Worm (Caenorhabditis elegans) whole organism, L4 larva: ENCODE data around the gene M05D6.3.

Source experiments
- D1046.2 ChIP-seq: fragments of 200-800 bp; sonication (Bioruptor generic); IDR thresholded peaks from 2 replicates; pipeline ENCODE4 v1.3.6; 2022; ENCODE audit warnings: missing genetic modification characterization, missing compliant biosample characterization
- F10B5.3 ChIP-seq: sonication (generic microtip); optimal IDR thresholded peaks from 2 replicates; lab custom pipeline; 2016; ENCODE audit warnings: mild to moderate bottlenecking, missing genetic modification characterization, missing compliant biosample characterization
- R02D3.7 ChIP-seq: fragments of 150-350 bp; sonication (generic microtip); optimal IDR thresholded peaks from 3 replicates; lab custom pipeline; 2014; ENCODE audit warnings: missing biosample characterization, missing genetic modification characterization
- T26A8.4 ChIP-seq: fragments of 200-800 bp; sonication (Bioruptor generic); IDR thresholded peaks from 2 replicates; pipeline ENCODE4 v1.3.6; 2022; ENCODE audit warnings: missing genetic modification characterization, missing compliant biosample characterization
- Y5F2A.4 ChIP-seq: fragments of 200-800 bp; sonication (Bioruptor generic); optimal IDR thresholded peaks from 2 replicates; lab custom pipeline; 2018; ENCODE audit warnings: mild to moderate bottlenecking, missing genetic modification characterization, missing compliant biosample characterization
- ZK337.2 ChIP-seq: fragments of 200-800 bp; sonication (Bioruptor generic); IDR thresholded peaks from 2 replicates; pipeline ENCODE4 v1.3.6; 2022; ENCODE audit warnings: missing genetic modification reagents, missing genetic modification characterization, missing compliant biosample characterization
- aha-1 ChIP-seq: fragments of 150-350 bp; peaks from one replicate; lab custom pipeline; 2014; ENCODE audit warnings: missing biosample characterization, missing genetic modification characterization
- attf-4 ChIP-seq: sonication (generic microtip); optimal IDR thresholded peaks from 3 replicates; lab custom pipeline; 2017; ENCODE audit warnings: missing biosample characterization, missing genetic modification characterization
- ceh-28 ChIP-seq: fragments of 150-350 bp; optimal IDR thresholded peaks from 2 replicates; lab custom pipeline; 2014; ENCODE audit warnings: missing biosample characterization, missing genetic modification reagents, missing genetic modification characterization
- ceh-62 ChIP-seq: sonication (generic microtip); optimal IDR thresholded peaks from 2 replicates; lab custom pipeline; 2017; ENCODE audit warnings: missing biosample characterization, missing genetic modification characterization
- ceh-82 ChIP-seq: sonication (generic microtip); optimal IDR thresholded peaks from 2 replicates; lab custom pipeline; 2017; ENCODE audit warnings: missing biosample characterization, missing genetic modification characterization
- ces-1 ChIP-seq: fragments of 150-350 bp; sonication (generic microtip); optimal IDR thresholded peaks from 4 replicates; lab custom pipeline; 2014; ENCODE audit warnings: missing biosample characterization, missing genetic modification reagents, missing genetic modification characterization
- ctbp-1 ChIP-seq: fragments of 200-800 bp; sonication (Bioruptor generic); IDR thresholded peaks from 2 replicates; pipeline ENCODE4 v1.3.6; 2022; ENCODE audit warnings: missing genetic modification reagents, missing genetic modification characterization, missing compliant biosample characterization
- dmd-6 ChIP-seq: fragments of 200-800 bp; sonication (Bioruptor generic); IDR thresholded peaks from 2 replicates; pipeline ENCODE4 v1.3.6; 2022; ENCODE audit warnings: missing genetic modification reagents, missing genetic modification characterization, missing compliant biosample characterization
- dmd-8 ChIP-seq: fragments of 200-800 bp; sonication (Bioruptor generic); IDR thresholded peaks from 2 replicates; pipeline ENCODE4 v1.3.6; 2022; ENCODE audit warnings: missing genetic modification characterization, missing compliant biosample characterization
- dpl-1 ChIP-seq: fragments of 150-350 bp; optimal IDR thresholded peaks from 2 replicates; lab custom pipeline; 2014; ENCODE audit warnings: missing biosample characterization, missing genetic modification reagents, missing genetic modification characterization
- duxl-1 ChIP-seq: sonication (generic microtip); optimal IDR thresholded peaks from 2 replicates; lab custom pipeline; 2016; ENCODE audit warnings: mild to moderate bottlenecking, missing genetic modification characterization, moderate library complexity, missing compliant biosample characterization; ENCODE audit not compliant: poor library complexity
- dve-1 ChIP-seq: sonication (generic microtip); optimal IDR thresholded peaks from 2 replicates; lab custom pipeline; 2017; ENCODE audit warnings: antibody characterized with exemption, mild to moderate bottlenecking, missing genetic modification characterization, missing compliant biosample characterization; ENCODE audit not compliant: insufficient read depth
- gei-8 ChIP-seq: fragments of 200-800 bp; sonication (Bioruptor generic); optimal IDR thresholded peaks from 2 replicates; lab custom pipeline; 2018; ENCODE audit warnings: mild to moderate bottlenecking, missing genetic modification characterization, missing compliant biosample characterization
- hif-1 ChIP-seq, 2 experiments: sonication (generic microtip); optimal IDR thresholded peaks; 2 replicates each; lab custom pipeline; 2016 to 2017; ENCODE audit warnings: missing compliant biosample characterization in 2 of 2, missing genetic modification characterization in 2 of 2, missing genetic modification reagents in 2 of 2, missing genotype in 2 of 2, mild to moderate bottlenecking in 1 of 2
- hlh-11 ChIP-seq: fragments of 200-800 bp; sonication (Bioruptor generic); optimal IDR thresholded peaks from 2 replicates; lab custom pipeline; 2018; ENCODE audit warnings: mild to moderate bottlenecking, missing genetic modification characterization, missing compliant biosample characterization
- hlh-30 ChIP-seq: sonication (generic microtip); optimal IDR thresholded peaks from 2 replicates; lab custom pipeline; 2017; ENCODE audit warnings: antibody characterized with exemption, mild to moderate bottlenecking, missing genetic modification characterization, missing compliant biosample characterization; ENCODE audit not compliant: insufficient read depth
- hmg-1.1 ChIP-seq: fragments of 200-800 bp; sonication (Bioruptor generic); IDR thresholded peaks from 2 replicates; pipeline ENCODE4 v1.3.6; 2022; ENCODE audit warnings: missing genetic modification reagents, missing genetic modification characterization, missing compliant biosample characterization
- jun-1 ChIP-seq: fragments of 150-350 bp; optimal IDR thresholded peaks from 2 replicates; lab custom pipeline; 2014; ENCODE audit warnings: missing biosample characterization, missing genetic modification reagents, missing genetic modification characterization
- lin-38 ChIP-seq: fragments of 200-800 bp; sonication (Bioruptor generic); IDR thresholded peaks from 2 replicates; pipeline ENCODE4 v1.3.6; 2022; ENCODE audit warnings: missing genetic modification reagents, missing genetic modification characterization, missing compliant biosample characterization
- madf-9 ChIP-seq: fragments of 200-800 bp; sonication (Bioruptor generic); conservative IDR thresholded peaks from 2 replicates; pipeline ENCODE4 v1.3.6; 2022; ENCODE audit warnings: missing genetic modification reagents, missing genetic modification characterization, missing compliant biosample characterization
- mep-1 ChIP-seq: fragments of 150-350 bp; sonication (generic microtip); optimal IDR thresholded peaks from 3 replicates; lab custom pipeline; 2014; ENCODE audit warnings: missing biosample characterization, missing genetic modification characterization
- mes-2 ChIP-seq: sonication (generic microtip); optimal IDR thresholded peaks from 2 replicates; lab custom pipeline; 2016; ENCODE audit warnings: missing genotype, mild to moderate bottlenecking, missing genetic modification characterization, missing compliant biosample characterization; ENCODE audit not compliant: poor library complexity, severe bottlenecking
- mxl-2 ChIP-seq: fragments of 200-800 bp; sonication (Bioruptor generic); conservative IDR thresholded peaks from 2 replicates; pipeline ENCODE4 v1.3.6; 2022; ENCODE audit warnings: missing genetic modification reagents, missing genetic modification characterization, missing compliant biosample characterization
- nhr-10 ChIP-seq: fragments of 150-350 bp; optimal IDR thresholded peaks from 2 replicates; lab custom pipeline; 2014; ENCODE audit warnings: missing biosample characterization, missing genetic modification characterization
- nhr-102 ChIP-seq: sonication (generic microtip); optimal IDR thresholded peaks from 2 replicates; lab custom pipeline; 2016; ENCODE audit warnings: mild to moderate bottlenecking, missing genetic modification characterization, moderate library complexity, missing compliant biosample characterization
- nhr-237 ChIP-seq: sonication (generic microtip); optimal IDR thresholded peaks from 2 replicates; lab custom pipeline; 2017; ENCODE audit warnings: missing biosample characterization, missing genetic modification characterization
- nhr-6 ChIP-seq: fragments of 150-350 bp; optimal IDR thresholded peaks from 2 replicates; lab custom pipeline; 2014; ENCODE audit warnings: missing biosample characterization, missing genetic modification characterization
- nhr-77 ChIP-seq: fragments of 150-350 bp; optimal IDR thresholded peaks from 2 replicates; lab custom pipeline; 2014; ENCODE audit warnings: missing biosample characterization, missing genetic modification characterization
- pha-4 ChIP-seq, 2 experiments: fragments of 150-350 bp in 1 of 2; fragments of 200-800 bp in 1 of 2; sonication (Bioruptor generic) in 1 of 2; IDR thresholded peaks in 1 of 2; optimal IDR thresholded peaks in 1 of 2; 2 replicates each; pipeline versions ENCODE4 v1.3.6 to Lab custom; 2014 to 2022; ENCODE audit warnings: missing genetic modification characterization in 2 of 2, missing genetic modification reagents in 2 of 2, missing biosample characterization in 1 of 2, missing compliant biosample characterization in 1 of 2
- rbr-2 ChIP-seq: sonication (generic microtip); optimal IDR thresholded peaks from 2 replicates; lab custom pipeline; 2016; ENCODE audit warnings: missing genotype, missing genetic modification characterization, missing compliant biosample characterization
- saeg-2 ChIP-seq: fragments of 200-800 bp; sonication (Bioruptor generic); IDR thresholded peaks from 2 replicates; pipeline ENCODE4 v1.3.6; 2022; ENCODE audit warnings: missing genetic modification reagents, missing genetic modification characterization, missing compliant biosample characterization
- snpc-1.2 ChIP-seq: fragments of 200-800 bp; sonication (Bioruptor generic); IDR thresholded peaks from 2 replicates; pipeline ENCODE4 v1.3.6; 2022; ENCODE audit warnings: missing genetic modification reagents, missing genetic modification characterization, missing compliant biosample characterization
- spr-3 ChIP-seq: fragments of 200-800 bp; sonication (Bioruptor generic); optimal IDR thresholded peaks from 2 replicates; lab custom pipeline; 2018; ENCODE audit warnings: mild to moderate bottlenecking, missing genetic modification characterization, missing compliant biosample characterization
- tra-1 ChIP-seq: fragments of 200-800 bp; sonication (Bioruptor generic); IDR thresholded peaks from 2 replicates; pipeline ENCODE4 v1.3.6; 2022; ENCODE audit warnings: missing genetic modification reagents, missing genetic modification characterization, missing compliant biosample characterization
- unc-130 ChIP-seq: sonication (generic microtip); optimal IDR thresholded peaks from 2 replicates; lab custom pipeline; 2016; ENCODE audit warnings: missing genetic modification reagents, missing genetic modification characterization, missing compliant biosample characterization
- unc-39 ChIP-seq: sonication (generic microtip); optimal IDR thresholded peaks from 2 replicates; lab custom pipeline; 2017; ENCODE audit warnings: missing biosample characterization, missing genetic modification characterization
- unc-62 ChIP-seq, 3 experiments: fragments of 150-350 bp in 1 of 3; sonication (generic microtip); optimal IDR thresholded peaks in 2 of 3; peaks in 1 of 3; 1 replicate in 1 of 3; 2 replicates in 2 of 3; lab custom pipeline; 2014 to 2017; ENCODE audit warnings: missing biosample characterization in 3 of 3, missing genetic modification characterization in 3 of 3, missing genetic modification reagents in 3 of 3, missing genotype in 1 of 3
- vab-7 ChIP-seq: fragments of 200-800 bp; sonication (Bioruptor generic); IDR thresholded peaks from 2 replicates; pipeline ENCODE4 v1.3.6; 2022; ENCODE audit warnings: missing genetic modification reagents, missing genetic modification characterization, missing compliant biosample characterization
- zfp-2 ChIP-seq: sonication (generic microtip); optimal IDR thresholded peaks from 2 replicates; lab custom pipeline; 2016; ENCODE audit warnings: mild to moderate bottlenecking, missing genetic modification characterization, missing compliant biosample characterization
- zip-11 ChIP-seq: fragments of 200-800 bp; sonication (Bioruptor generic); IDR thresholded peaks from 2 replicates; pipeline ENCODE4 v1.3.6; 2022; ENCODE audit warnings: missing genetic modification characterization, missing compliant biosample characterization
- zip-2 ChIP-seq: fragments of 150-350 bp; optimal IDR thresholded peaks from 2 replicates; lab custom pipeline; 2014; ENCODE audit warnings: missing biosample characterization, missing genetic modification characterization

M05D6.3 gene

DNA sequence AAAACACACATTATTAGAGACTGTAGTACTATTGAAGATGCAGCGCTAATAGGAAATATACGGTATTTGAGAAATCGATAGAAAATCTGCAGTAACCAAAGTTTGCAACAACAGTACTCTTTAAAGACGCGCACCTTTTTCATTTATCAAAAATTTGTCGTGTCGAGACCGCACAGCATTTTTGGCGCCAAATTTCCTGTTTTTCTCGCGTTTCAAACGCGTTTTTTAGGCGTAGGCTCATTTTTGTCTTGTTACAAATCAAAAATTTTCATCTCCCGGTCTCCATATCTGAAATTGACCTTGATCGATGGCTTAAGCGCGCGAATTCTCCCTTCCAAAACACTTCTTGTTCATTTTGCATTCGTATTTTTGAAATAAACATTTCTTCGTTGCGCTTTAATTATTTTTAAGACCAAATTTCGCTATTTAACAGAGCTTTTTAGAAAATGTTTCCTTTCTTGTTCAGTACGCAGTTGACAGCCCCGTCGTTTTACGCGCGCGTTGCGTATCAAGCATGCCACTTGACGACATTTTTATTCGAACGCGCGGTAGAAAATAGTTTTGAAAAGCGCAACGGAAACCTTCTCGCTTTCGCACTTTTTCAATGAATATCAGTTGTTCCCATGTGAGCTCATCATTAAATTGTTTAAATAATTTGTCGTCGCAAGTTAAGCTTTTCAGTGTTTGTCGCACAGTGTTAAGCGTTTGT, 18.7 kb upstream of the M05D6.3 start:
- TF ChIP-seq ctbp-1 (GFP tag; lab: Robert Waterston, UW) (no peak), jun-1 (tag; lab: Kevin White, UChicago) (no peak), nhr-10 (no peak), T26A8.4 (GFP tag; lab: Robert Waterston, UW) (no peak), zip-11 (GFP tag; lab: Robert Waterston, UW) (no peak), lin-38 (GFP tag; lab: Robert Waterston, UW) (0 out of 2 replicates have a peak, but pooled peaks have one; percentile 22), ZK337.2 (no peak), dmd-8 (GFP tag; lab: Robert Waterston, UW) (no peak), dpl-1 (peak; percentile 13), unc-130 (GFP tag; lab: Kevin White, UChicago) (peak; percentile 21), aha-1 (tag; lab: Kevin White, UChicago) (no peak)

DNA sequence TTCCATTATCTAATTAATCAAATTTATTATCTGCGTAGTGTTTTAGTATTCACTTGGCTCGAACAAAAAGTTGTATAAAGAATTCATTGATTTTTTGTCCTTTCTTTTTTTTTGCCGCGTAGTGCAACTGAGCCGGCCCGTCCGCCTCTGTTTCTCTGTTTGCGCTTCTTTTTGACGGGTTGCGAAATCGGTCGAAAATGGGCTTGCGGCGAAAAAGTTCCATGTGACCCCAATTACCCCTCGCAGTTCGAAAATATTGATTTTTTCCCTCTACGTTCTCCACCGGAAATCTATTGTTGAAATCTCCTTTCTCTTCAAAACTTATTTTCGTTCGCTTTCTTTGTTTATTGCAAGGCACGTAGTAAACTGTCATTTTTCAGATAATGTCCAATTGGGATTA, 18.1 kb upstream of the M05D6.3 start, which contains the start of gene zyg-9:
zyg-9 (plus strand) TSS at position 381 of the 400 bp plus-strand sequence.
- peak; percentile 11 for TF ChIP-seq ceh-28 (tag; lab: Kevin White, UChicago)
- peak; percentile 37 for TF ChIP-seq mes-2
- TF ChIP-seq zfp-2 (tag; lab: Kevin White, UChicago) = no peak
- TF ChIP-seq unc-39 (tag; lab: Kevin White, UChicago) = no peak
- no peak for TF ChIP-seq nhr-237 (tag; lab: Kevin White, UChicago)
- TF ChIP-seq unc-62 (GFP tag; optimal IDR thresholded peaks at IDR 0.05 in 1 of 2; lab: Kevin White, UChicago) = no peak
- TF ChIP-seq unc-62 (tag; optimal IDR thresholded peaks at IDR 0.05; lab: Kevin White, UChicago) = no peak
- no peak for TF ChIP-seq ceh-62 (tag; lab: Kevin White, UChicago)
- no peak for TF ChIP-seq ctbp-1 (GFP tag; lab: Robert Waterston, UW)
- peak; percentile 64 for TF ChIP-seq aha-1 (tag; lab: Kevin White, UChicago)
- no peak for TF ChIP-seq D1046.2 (GFP tag; lab: Robert Waterston, UW)
- no peak for TF ChIP-seq mxl-2
- no peak for TF ChIP-seq nhr-102
- no peak for TF ChIP-seq T26A8.4 (GFP tag; lab: Robert Waterston, UW)
- no peak for TF ChIP-seq zip-2 (tag; lab: Kevin White, UChicago)
- no peak for TF ChIP-seq zip-11 (GFP tag; lab: Robert Waterston, UW)
- no peak for TF ChIP-seq attf-4 (tag; lab: Kevin White, UChicago)
- peak; percentile 5 for TF ChIP-seq dpl-1
- peak; percentile 83 for TF ChIP-seq hlh-30 (tag; lab: Kevin White, UChicago)
- no peak for TF ChIP-seq vab-7 (GFP tag; lab: Robert Waterston, UW)
- TF ChIP-seq hmg-1.1 = 0 out of 2 replicates have a peak, but pooled peaks have one; percentile 32
- no peak for TF ChIP-seq R02D3.7 (tag; lab: Kevin White, UChicago)
- no peak for TF ChIP-seq snpc-1.2 (GFP tag; lab: Robert Waterston, UW)
- TF ChIP-seq pha-4 (GFP tag; IDR thresholded peaks at IDR 0.05; lab: Robert Waterston, UW) = no peak
- no peak for TF ChIP-seq pha-4 (tag; optimal IDR thresholded peaks at IDR 0.05; lab: Kevin White, UChicago)
- TF ChIP-seq dve-1 (tag; lab: Kevin White, UChicago) = peak; percentile 7
- no peak for TF ChIP-seq spr-3 (GFP tag; lab: Kevin White, UChicago)
- TF ChIP-seq gei-8 (GFP tag; lab: Kevin White, UChicago) = no peak
- TF ChIP-seq hif-1 (tag; optimal IDR thresholded peaks at IDR 0.05; lab: Kevin White, UChicago) = peak in 1 of 2 experiments; percentile 22
- TF ChIP-seq mep-1 = peak; percentile 10
- no peak for TF ChIP-seq nhr-6
- no peak for TF ChIP-seq Y5F2A.4 (GFP tag; lab: Kevin White, UChicago)
- TF ChIP-seq ceh-82 = no peak
- TF ChIP-seq saeg-2 (GFP tag; lab: Robert Waterston, UW) = no peak
- TF ChIP-seq rbr-2 = no peak
- no peak for TF ChIP-seq jun-1 (tag; lab: Kevin White, UChicago)
- TF ChIP-seq hlh-11 (tag; lab: Kevin White, UChicago) = peak; percentile 24
- TF ChIP-seq tra-1 = no peak
- TF ChIP-seq dmd-6 (GFP tag; lab: Robert Waterston, UW) = no peak
- TF ChIP-seq madf-9 (GFP tag; lab: Robert Waterston, UW) = no peak
- TF ChIP-seq F10B5.3 = no peak
- no peak for TF ChIP-seq duxl-1
- TF ChIP-seq nhr-77 (tag; lab: Kevin White, UChicago) = no peak
- no peak for TF ChIP-seq ces-1 (GFP tag; lab: Kevin White, UChicago)
